Worm (Caenorhabditis elegans): ENCODE measurements around the gene maa-1.

Gene maa-1

ce11 chrIII:11848317-11848716 is 26.0 kb upstream of the maa-1 start:
- TF ChIP-seq tlp-1 (tag; optimal IDR thresholded peaks at IDR 0.05) (no peak), ceh-88 (GFP tag; IDR thresholded peaks at IDR 0.05) (no peak), pqm-1 (tag; optimal IDR thresholded peaks at IDR 0.05) (no peak), nhr-85 (tag) (peak; percentile 29), unc-130 (tag; optimal IDR thresholded peaks at IDR 0.05) (no peak), mdl-1 (tag; optimal IDR thresholded peaks at IDR 0.05) (no peak)

ce11 chrIII:11847658-11848202 is 25.4 kb upstream of the maa-1 start, which contains the start of gene mif-1:
TSS of gene mif-1 (plus strand) at chrIII:11848152.
- TF ChIP-seq ceh-88 (GFP tag; IDR thresholded peaks at IDR 0.05), result no peak
- peak; percentile 40 to 56 for TF ChIP-seq efl-1 (optimal IDR thresholded peaks at IDR 0.05)
- peak; percentile 57 to 86 for TF ChIP-seq efl-1 (GFP tag; optimal IDR thresholded peaks at IDR 0.05 in 1 of 2)
- TF ChIP-seq mep-1 (tag; optimal IDR thresholded peaks at IDR 0.05), result peak; percentile 44
- TF ChIP-seq unc-86 (tag; optimal IDR thresholded peaks at IDR 0.05), result no peak
- no peak for TF ChIP-seq nhr-28 (tag; optimal IDR thresholded peaks at IDR 0.05)
- no peak for TF ChIP-seq unc-62 (GFP tag; optimal IDR thresholded peaks at IDR 0.05)
- TF ChIP-seq Y116A8C.19 (tag; optimal IDR thresholded peaks at IDR 0.05; ENCODE audit: borderline replicate concordance), result no peak
- no peak for TF ChIP-seq nhr-76 (tag; optimal IDR thresholded peaks at IDR 0.05)
- TF ChIP-seq lin-35 (GFP tag; optimal IDR thresholded peaks at IDR 0.05), result peak; percentile 61 to 75
- TF ChIP-seq fkh-4 (tag; optimal IDR thresholded peaks at IDR 0.05; ENCODE audit: borderline replicate concordance), result no peak
- TF ChIP-seq nhr-47 (tag; optimal IDR thresholded peaks at IDR 0.05), result no peak
- peak; percentile 93 to 99 for TF ChIP-seq lsy-2 (tag; optimal IDR thresholded peaks at IDR 0.05)
- no peak for TF ChIP-seq nhr-84 (tag; optimal IDR thresholded peaks at IDR 0.05)
- no peak for TF ChIP-seq lir-3 (tag; optimal IDR thresholded peaks at IDR 0.05; ENCODE audit: poor library complexity)
- TF ChIP-seq dpl-1 (GFP tag; optimal IDR thresholded peaks at IDR 0.05), result peak; percentile 33 to 59 (median 40)
- TF ChIP-seq nhr-85 (tag), result no peak
- no peak for TF ChIP-seq sup-37 (GFP tag; optimal IDR thresholded peaks at IDR 0.05)
- TF ChIP-seq nhr-71 (tag; optimal IDR thresholded peaks at IDR 0.05), result no peak
- TF ChIP-seq alr-1 (tag; optimal IDR thresholded peaks at IDR 0.05; ENCODE audit: borderline replicate concordance), result no peak
- no peak for TF ChIP-seq vab-15 (tag; optimal IDR thresholded peaks at IDR 0.05)
- peak; percentile 88 for TF ChIP-seq F16B12.6 (tag; optimal IDR thresholded peaks at IDR 0.05)
- TF ChIP-seq grh-1 (GFP tag; IDR thresholded peaks at IDR 0.05), result no peak
- no peak for TF ChIP-seq isw-1 (GFP tag; IDR thresholded peaks at IDR 0.05)
- peak; percentile 69 for TF ChIP-seq skn-1 (tag; optimal IDR thresholded peaks at IDR 0.05)
- TF ChIP-seq nhr-12 (tag; optimal IDR thresholded peaks at IDR 0.05), result no peak
- TF ChIP-seq efl-3 (GFP tag; optimal IDR thresholded peaks at IDR 0.05), result no peak
- no peak for TF ChIP-seq egl-13 (tag; optimal IDR thresholded peaks at IDR 0.05)
- no peak for TF ChIP-seq tlp-1 (tag; optimal IDR thresholded peaks at IDR 0.05)
- no peak for TF ChIP-seq irx-1 (tag; optimal IDR thresholded peaks at IDR 0.05)
- no peak for TF ChIP-seq C34B4.2 (tag; optimal IDR thresholded peaks at IDR 0.05)
- no peak for TF ChIP-seq tbx-2 (tag; optimal IDR thresholded peaks at IDR 0.05)
- TF ChIP-seq xbp-1 (tag; optimal IDR thresholded peaks at IDR 0.05), result peak; percentile 10
- TF ChIP-seq nhr-237 (tag; optimal IDR thresholded peaks at IDR 0.05), result no peak
- TF ChIP-seq ets-5 (GFP tag; IDR thresholded peaks at IDR 0.05), result no peak
- TF ChIP-seq pqm-1 (tag; optimal IDR thresholded peaks at IDR 0.05), result no peak
- peak; percentile 20 for TF ChIP-seq pag-3 (tag; optimal IDR thresholded peaks at IDR 0.05; ENCODE audit: borderline replicate concordance, insufficient read depth)
- TF ChIP-seq nhr-11 (tag; optimal IDR thresholded peaks at IDR 0.05), result no peak
- no peak for TF ChIP-seq sox-4 (tag; optimal IDR thresholded peaks at IDR 0.05)
- no peak for TF ChIP-seq dsc-1 (tag; optimal IDR thresholded peaks at IDR 0.05)
- TF ChIP-seq aha-1 (tag; optimal IDR thresholded peaks at IDR 0.05), result no peak
- TF ChIP-seq hpl-2 (GFP tag; optimal IDR thresholded peaks at IDR 0.05), result no peak
- no peak for TF ChIP-seq mab-9 (GFP tag; IDR thresholded peaks at IDR 0.05)
- peak; percentile 40 for TF ChIP-seq C16A3.4 (tag; optimal IDR thresholded peaks at IDR 0.05)
- no peak for TF ChIP-seq lin-39 (tag; optimal IDR thresholded peaks at IDR 0.05)
- peak; percentile 21 for TF ChIP-seq fkh-8 (tag; optimal IDR thresholded peaks at IDR 0.05)
- TF ChIP-seq hlh-4 (tag; optimal IDR thresholded peaks at IDR 0.05), result no peak
- TF ChIP-seq sptf-1 (tag; optimal IDR thresholded peaks at IDR 0.05), result no peak
- TF ChIP-seq fos-1 (tag; optimal IDR thresholded peaks at IDR 0.05), result no peak
- TF ChIP-seq nhr-20 (tag; optimal IDR thresholded peaks at IDR 0.05), result no peak

Measured in whole organism, L1 larva.